Worm (Caenorhabditis elegans) whole organism, late embryonic: Measurements from ENCODE around the gene C06E7.4.

ENCODE experiments used
- ahr-1 ChIP-seq: sonication (generic microtip); optimal IDR thresholded peaks from 2 replicates; lab custom pipeline; 2016; ENCODE audit warnings: missing genetic modification characterization, missing compliant biosample characterization
- ama-1 ChIP-seq: fragments of 150-350 bp; optimal IDR thresholded peaks from 2 replicates; lab custom pipeline; 2014
- nhr-11 ChIP-seq: fragments of 150-350 bp; optimal IDR thresholded peaks from 2 replicates; lab custom pipeline; 2014; ENCODE audit warnings: missing biosample characterization, missing genetic modification characterization
- pqm-1 ChIP-seq: sonication (generic microtip); optimal IDR thresholded peaks from 2 replicates; lab custom pipeline; 2016; ENCODE audit warnings: missing genetic modification characterization, missing compliant biosample characterization
- syd-9 ChIP-seq: sonication (generic microtip); optimal IDR thresholded peaks from 2 replicates; lab custom pipeline; 2016; ENCODE audit warnings: mild to moderate bottlenecking, missing genetic modification characterization, moderate library complexity, missing compliant biosample characterization
- tbx-2 ChIP-seq: sonication (generic microtip); optimal IDR thresholded peaks from 2 replicates; lab custom pipeline; 2016; ENCODE audit warnings: missing genetic modification characterization, missing compliant biosample characterization

- TF ChIP-seq syd-9 (tag; lab: Kevin White, UChicago), result no peak
- TF ChIP-seq ahr-1 (tag; lab: Kevin White, UChicago), result no peak
- no peak for TF ChIP-seq pqm-1 (tag; lab: Kevin White, UChicago)
- TF ChIP-seq tbx-2, result no peak
- TF ChIP-seq nhr-11 (tag; lab: Kevin White, UChicago), result no peak
- TF ChIP-seq ama-1 (lab: Kevin White, UChicago), result no peak
Measured at ce11 chrIV:5855608-5856007, 4.2 kb downstream of the C06E7.4 start.
